Worm (Caenorhabditis elegans): ENCODE data around the gene F09B12.5.

ce11 chrX:15115748-15116147 is 31.3 kb downstream of the F09B12.5 start:
- TF ChIP-seq ceh-8 (GFP tag; optimal IDR thresholded peaks at IDR 0.05) (no peak), egl-27 (tag; optimal IDR thresholded peaks at IDR 0.05) (no peak), C16A3.4 (tag; optimal IDR thresholded peaks at IDR 0.05) (no peak), nhr-12 (tag; optimal IDR thresholded peaks at IDR 0.05) (no peak), ceh-82 (tag; optimal IDR thresholded peaks at IDR 0.05) (no peak), snpc-4 (tag; optimal IDR thresholded peaks at IDR 0.05) (no peak), lsy-2 (tag; optimal IDR thresholded peaks at IDR 0.05) (no peak), nhr-47 (tag; optimal IDR thresholded peaks at IDR 0.05) (no peak), alr-1 (tag; optimal IDR thresholded peaks at IDR 0.05; ENCODE audit: borderline replicate concordance) (no peak), tbx-2 (tag; optimal IDR thresholded peaks at IDR 0.05) (no peak)
